Worm (Caenorhabditis elegans) whole organism, L4/young adult: ENCODE measurements around the gene nhr-119.

ENCODE experiments used
- dao-5 ChIP-seq: sonication (generic microtip); optimal IDR thresholded peaks from 2 replicates; lab custom pipeline; 2016; ENCODE audit warnings: missing genotype, missing genetic modification characterization, moderate library complexity, missing compliant biosample characterization
- him-1 ChIP-seq: sonication (generic microtip); optimal IDR thresholded peaks from 2 replicates; lab custom pipeline; 2016; ENCODE audit warnings: missing genotype, missing genetic modification reagents, missing genetic modification characterization, missing compliant biosample characterization

DNA sequence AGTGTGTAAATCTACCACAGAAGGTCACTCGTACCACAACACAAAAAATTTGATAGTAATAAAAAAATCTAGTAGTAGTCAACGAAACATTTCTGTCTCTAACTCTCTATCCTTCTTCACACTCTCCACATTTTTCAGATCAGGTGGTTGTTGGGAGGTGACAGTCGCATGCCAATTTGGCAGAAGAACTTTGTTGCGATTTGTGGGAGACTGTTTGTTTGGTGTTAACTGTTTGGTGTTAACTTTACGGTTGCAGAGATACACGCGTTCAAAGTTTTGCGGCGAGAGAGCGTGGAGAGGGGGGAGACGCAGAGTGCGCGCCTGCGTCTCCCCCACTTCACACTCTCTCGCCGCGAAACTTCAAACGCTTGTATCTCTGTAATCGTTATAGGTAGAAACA, 4.5 kb upstream of the nhr-119 start:
- no peak for TF ChIP-seq him-1 (tag; lab: Kevin White, UChicago)
- no peak for TF ChIP-seq dao-5 (tag; lab: Kevin White, UChicago)
